Worm (Caenorhabditis elegans): Measurements from ENCODE around the gene exo-1.

DNA sequence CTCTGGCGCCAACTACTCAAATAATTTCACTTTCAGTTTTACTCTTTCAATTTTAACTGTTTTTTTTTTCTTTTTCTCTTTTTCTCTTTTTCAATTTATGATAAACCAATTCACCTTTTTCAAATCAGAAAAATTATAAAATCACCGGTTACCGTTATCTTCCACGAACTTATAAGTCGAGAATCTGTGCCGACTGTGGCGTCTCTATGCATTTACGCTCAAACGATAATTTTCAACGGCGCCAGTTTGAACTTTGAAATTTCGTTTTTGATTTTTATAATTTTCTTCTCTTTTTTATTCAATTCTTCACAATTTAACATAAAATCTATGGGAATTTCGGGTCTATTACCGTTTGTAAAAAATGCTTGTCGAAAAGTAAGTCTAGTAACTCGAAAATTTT is at the start of gene exo-1:
- TF ChIP-seq ceh-79 (tag; optimal IDR thresholded peaks at IDR 0.05) (no peak), sea-2 (GFP tag; IDR thresholded peaks at IDR 0.05) (no peak), madf-3 (GFP tag; IDR thresholded peaks at IDR 0.05) (no peak), ets-4 (GFP tag; optimal IDR thresholded peaks at IDR 0.05) (no peak), F37B4.10 (GFP tag; IDR thresholded peaks at IDR 0.05) (no peak), ama-1 (optimal IDR thresholded peaks at IDR 0.05) (no peak), ama-1 (GFP tag; optimal IDR thresholded peaks at IDR 0.05) (no peak)

Data from whole organism, young adult.